Worm (Caenorhabditis elegans) whole organism, late embryonic: Measurements from ENCODE around the gene srr-10.

Source experiments
- C38D4.7 ChIP-seq: fragments of 200-800 bp; sonication (Bioruptor generic); optimal IDR thresholded peaks from 2 replicates; lab custom pipeline; 2018; ENCODE audit warnings: mild to moderate bottlenecking, missing genetic modification characterization, moderate library complexity, missing compliant biosample characterization
- K02D7.2 ChIP-seq: sonication (generic microtip); optimal IDR thresholded peaks from 2 replicates; lab custom pipeline; 2017; ENCODE audit warnings: mild to moderate bottlenecking, missing genetic modification characterization, missing compliant biosample characterization
- K09A11.1 ChIP-seq: sonication (generic microtip); optimal IDR thresholded peaks from 2 replicates; lab custom pipeline; 2017; ENCODE audit warnings: antibody characterized with exemption, mild to moderate bottlenecking, missing genetic modification characterization, missing compliant biosample characterization; ENCODE audit not compliant: insufficient read depth
- T23F11.4 ChIP-seq: fragments of 200-800 bp; sonication (Bioruptor generic); optimal IDR thresholded peaks from 2 replicates; lab custom pipeline; 2018; ENCODE audit warnings: mild to moderate bottlenecking, missing genetic modification characterization, missing compliant biosample characterization
- Y22D7AL.16 ChIP-seq: sonication (generic microtip); optimal IDR thresholded peaks from 2 replicates; lab custom pipeline; 2016; ENCODE audit warnings: missing genetic modification characterization, missing compliant biosample characterization
- ahr-1 ChIP-seq: sonication (generic microtip); optimal IDR thresholded peaks from 2 replicates; lab custom pipeline; 2016; ENCODE audit warnings: missing genetic modification characterization, missing compliant biosample characterization
- ceh-2 ChIP-seq: sonication (generic microtip); optimal IDR thresholded peaks from 2 replicates; lab custom pipeline; 2016; ENCODE audit warnings: missing genotype, missing genetic modification characterization, missing compliant biosample characterization
- ceh-30 ChIP-seq: fragments of 150-350 bp; optimal IDR thresholded peaks from 2 replicates; lab custom pipeline; 2014; ENCODE audit warnings: missing biosample characterization, missing genetic modification characterization
- ceh-31 ChIP-seq: sonication (generic microtip); optimal IDR thresholded peaks from 2 replicates; lab custom pipeline; 2016; ENCODE audit warnings: missing genetic modification characterization, missing compliant biosample characterization
- ceh-48 ChIP-seq: sonication (generic microtip); optimal IDR thresholded peaks from 2 replicates; lab custom pipeline; 2016; ENCODE audit warnings: missing genetic modification characterization, inconsistent platforms, missing compliant biosample characterization
- che-1 ChIP-seq: sonication (generic microtip); optimal IDR thresholded peaks from 2 replicates; lab custom pipeline; 2016; ENCODE audit warnings: mild to moderate bottlenecking, missing genetic modification characterization, missing compliant biosample characterization
- dmd-4 ChIP-seq: sonication (generic microtip); optimal IDR thresholded peaks from 2 replicates; lab custom pipeline; 2016; ENCODE audit warnings: borderline replicate concordance, missing genetic modification characterization, missing compliant biosample characterization
- dve-1 ChIP-seq: sonication (generic microtip); optimal IDR thresholded peaks from 2 replicates; lab custom pipeline; 2017; ENCODE audit warnings: antibody characterized with exemption, mild to moderate bottlenecking, missing genetic modification characterization, missing compliant biosample characterization
- elt-2 ChIP-seq: sonication (generic microtip); optimal IDR thresholded peaks from 2 replicates; lab custom pipeline; 2016; ENCODE audit warnings: missing genetic modification reagents, missing genetic modification characterization, missing compliant biosample characterization
- elt-4 ChIP-seq: sonication (generic microtip); optimal IDR thresholded peaks from 2 replicates; lab custom pipeline; 2016; ENCODE audit warnings: missing genetic modification characterization, missing compliant biosample characterization
- ets-4 ChIP-seq: sonication (generic microtip); optimal IDR thresholded peaks from 2 replicates; lab custom pipeline; 2016; ENCODE audit warnings: missing genetic modification characterization, missing compliant biosample characterization
- eyg-1 ChIP-seq: sonication (generic microtip); optimal IDR thresholded peaks from 2 replicates; lab custom pipeline; 2016; ENCODE audit warnings: missing genotype, missing genetic modification characterization, missing compliant biosample characterization
- fkh-6 ChIP-seq: sonication (generic microtip); optimal IDR thresholded peaks from 2 replicates; lab custom pipeline; 2016; ENCODE audit warnings: missing genetic modification characterization, missing compliant biosample characterization
- gmeb-2 ChIP-seq: sonication (generic microtip); optimal IDR thresholded peaks from 2 replicates; lab custom pipeline; 2016; ENCODE audit warnings: missing genetic modification characterization, inconsistent platforms, missing compliant biosample characterization
- hlh-15 ChIP-seq: sonication (generic microtip); optimal IDR thresholded peaks from 2 replicates; lab custom pipeline; 2016; ENCODE audit warnings: missing genetic modification characterization, missing compliant biosample characterization
- hlh-6 ChIP-seq: sonication (generic microtip); optimal IDR thresholded peaks from 2 replicates; lab custom pipeline; 2016; ENCODE audit warnings: missing genotype, missing genetic modification characterization, missing compliant biosample characterization
- hlh-8 ChIP-seq: sonication (generic microtip); optimal IDR thresholded peaks from 2 replicates; lab custom pipeline; 2016; ENCODE audit warnings: missing genotype, missing genetic modification characterization, missing compliant biosample characterization
- lin-11 ChIP-seq: fragments of 200-800 bp; sonication (Bioruptor generic); optimal IDR thresholded peaks from 2 replicates; lab custom pipeline; 2018; ENCODE audit warnings: mild to moderate bottlenecking, missing genetic modification characterization, missing compliant biosample characterization
- mec-3 ChIP-seq: sonication (generic microtip); optimal IDR thresholded peaks from 2 replicates; lab custom pipeline; 2016; ENCODE audit warnings: borderline replicate concordance, missing genetic modification characterization, missing compliant biosample characterization
- nfya-1 ChIP-seq: sonication (generic microtip); optimal IDR thresholded peaks from 2 replicates; lab custom pipeline; 2017; ENCODE audit warnings: missing genetic modification characterization, mild to moderate bottlenecking, missing compliant biosample characterization, antibody characterized with exemption, moderate library complexity
- nhr-232 ChIP-seq: sonication (generic microtip); optimal IDR thresholded peaks from 2 replicates; lab custom pipeline; 2016; ENCODE audit warnings: missing genetic modification characterization, missing compliant biosample characterization
- npax-4 ChIP-seq: sonication (generic microtip); optimal IDR thresholded peaks from 2 replicates; lab custom pipeline; 2016; ENCODE audit warnings: missing genetic modification characterization, missing compliant biosample characterization
- odd-2 ChIP-seq: sonication (generic microtip); optimal IDR thresholded peaks from 2 replicates; lab custom pipeline; 2017; ENCODE audit warnings: antibody characterized with exemption, mild to moderate bottlenecking, missing genetic modification characterization, missing compliant biosample characterization
- pag-3 ChIP-seq: sonication (generic microtip); optimal IDR thresholded peaks from 2 replicates; lab custom pipeline; 2016; ENCODE audit warnings: missing compliant biosample characterization, missing genetic modification characterization, borderline replicate concordance
- pat-9 ChIP-seq: fragments of 200-800 bp; sonication (Bioruptor generic); optimal IDR thresholded peaks from 2 replicates; lab custom pipeline; 2018; ENCODE audit warnings: mild to moderate bottlenecking, missing genetic modification characterization, moderate library complexity, missing compliant biosample characterization
- pax-1 ChIP-seq: fragments of 150-350 bp; optimal IDR thresholded peaks from 2 replicates; lab custom pipeline; 2014; ENCODE audit warnings: missing biosample characterization, missing genetic modification characterization
- pha-2 ChIP-seq: sonication (generic microtip); optimal IDR thresholded peaks from 2 replicates; lab custom pipeline; 2017; ENCODE audit warnings: mild to moderate bottlenecking, missing genetic modification characterization, missing compliant biosample characterization
- pha-4 ChIP-seq: fragments of 150-350 bp; optimal IDR thresholded peaks from 2 replicates; lab custom pipeline; 2018; ENCODE audit warnings: missing biosample characterization, missing genetic modification reagents, missing genetic modification characterization
- pqm-1 ChIP-seq: sonication (generic microtip); optimal IDR thresholded peaks from 2 replicates; lab custom pipeline; 2016; ENCODE audit warnings: missing genetic modification characterization, missing compliant biosample characterization
- pros-1 ChIP-seq: fragments of 150-350 bp; optimal IDR thresholded peaks from 2 replicates; lab custom pipeline; 2014; ENCODE audit warnings: missing biosample characterization, missing genetic modification reagents, missing genetic modification characterization
- ref-2 ChIP-seq: sonication (generic microtip); optimal IDR thresholded peaks from 2 replicates; lab custom pipeline; 2016; ENCODE audit warnings: missing genetic modification characterization, missing compliant biosample characterization
- rnt-1 ChIP-seq: sonication (generic microtip); optimal IDR thresholded peaks from 2 replicates; lab custom pipeline; 2016; ENCODE audit warnings: missing genetic modification characterization, missing compliant biosample characterization
- sdc-2 ChIP-seq: sonication (generic microtip); optimal IDR thresholded peaks from 2 replicates; lab custom pipeline; 2016; ENCODE audit warnings: missing genotype, missing genetic modification characterization, missing compliant biosample characterization
- sox-2 ChIP-seq: fragments of 200-800 bp; sonication (Bioruptor generic); IDR thresholded peaks from 2 replicates; pipeline ENCODE4 v1.3.6; 2022; ENCODE audit warnings: missing genetic modification reagents, missing genetic modification characterization, missing compliant biosample characterization
- sox-4 ChIP-seq: sonication (generic microtip); optimal IDR thresholded peaks from 2 replicates; lab custom pipeline; 2017; ENCODE audit warnings: mild to moderate bottlenecking, missing genetic modification characterization, inconsistent platforms, missing compliant biosample characterization
- syd-9 ChIP-seq: sonication (generic microtip); optimal IDR thresholded peaks from 2 replicates; lab custom pipeline; 2016; ENCODE audit warnings: mild to moderate bottlenecking, missing genetic modification characterization, moderate library complexity, missing compliant biosample characterization
- tbx-2 ChIP-seq: sonication (generic microtip); optimal IDR thresholded peaks from 2 replicates; lab custom pipeline; 2016; ENCODE audit warnings: missing genetic modification characterization, missing compliant biosample characterization
- tbx-7 ChIP-seq: sonication (generic microtip); optimal IDR thresholded peaks from 2 replicates; lab custom pipeline; 2016; ENCODE audit warnings: missing genotype, missing genetic modification characterization, missing compliant biosample characterization
- unc-3 ChIP-seq, 2 experiments: fragments of 200-800 bp in 1 of 2; sonication (Bioruptor generic) in 1 of 2; sonication (generic microtip) in 1 of 2; conservative IDR thresholded peaks in 1 of 2; optimal IDR thresholded peaks in 1 of 2; 2 replicates each; pipeline versions ENCODE4 v1.3.6 to Lab custom; 2016 to 2022; ENCODE audit warnings: missing compliant biosample characterization in 2 of 2, missing genetic modification characterization in 2 of 2, missing genetic modification reagents in 1 of 2
- unc-55 ChIP-seq: sonication (generic microtip); optimal IDR thresholded peaks from 2 replicates; lab custom pipeline; 2017; ENCODE audit warnings: missing biosample characterization, missing genetic modification reagents, missing genetic modification characterization
- zip-5 ChIP-seq: sonication (generic microtip); optimal IDR thresholded peaks from 2 replicates; lab custom pipeline; 2016; ENCODE audit warnings: missing genetic modification characterization, missing compliant biosample characterization
- ztf-16 ChIP-seq: sonication (generic microtip); optimal IDR thresholded peaks from 2 replicates; lab custom pipeline; 2017; ENCODE audit warnings: missing genetic modification characterization, missing compliant biosample characterization

The srr-10 gene

ce11 chrV:7728003-7728678 is 7.3 kb upstream of the srr-10 start (continued):
- peak; percentile 53 for TF ChIP-seq rnt-1 (tag; lab: Kevin White, UChicago)
- TF ChIP-seq pqm-1, result no peak
- no peak for TF ChIP-seq C38D4.7 (GFP tag; lab: Kevin White, UChicago)
- peak; percentile 31 for TF ChIP-seq hlh-8 (tag; lab: Kevin White, UChicago)
- no peak for TF ChIP-seq hlh-6 (tag; lab: Kevin White, UChicago)
- TF ChIP-seq ahr-1 (tag; lab: Kevin White, UChicago), result no peak
- peak; percentile 63 for TF ChIP-seq ceh-48

- TF ChIP-seq che-1, result no peak
- no peak for TF ChIP-seq nhr-232 (tag; lab: Kevin White, UChicago)
- no peak for TF ChIP-seq pag-3 (tag; lab: Kevin White, UChicago)
- TF ChIP-seq unc-3 (GFP tag; conservative IDR thresholded peaks at IDR 0.05; lab: Robert Waterston, UW), result no peak
- TF ChIP-seq unc-3 (tag; optimal IDR thresholded peaks at IDR 0.05; lab: Kevin White, UChicago), result no peak
- no peak for TF ChIP-seq sox-2 (GFP tag; lab: Robert Waterston, UW)
- TF ChIP-seq mec-3 (tag; lab: Kevin White, UChicago), result no peak
- TF ChIP-seq ets-4 (tag; lab: Kevin White, UChicago), result no peak
- no peak for TF ChIP-seq ztf-16 (tag; lab: Kevin White, UChicago)
- no peak for TF ChIP-seq C38D4.7 (GFP tag; lab: Kevin White, UChicago)
- no peak for TF ChIP-seq sox-4 (tag; lab: Kevin White, UChicago)
Observed at ce11 chrV:7728679-7729027, 6.8 kb upstream of the srr-10 start, which contains the start of gene Y97E10C.1. Gene Y97E10C.1, plus strand, starts transcription at chrV:7728879.

- TF ChIP-seq zip-5 (tag; lab: Kevin White, UChicago) (no peak), npax-4 (no peak), lin-11 (tag; lab: Kevin White, UChicago) (no peak), T23F11.4 (GFP tag; lab: Kevin White, UChicago) (peak; percentile 8), elt-4 (tag; lab: Kevin White, UChicago) (no peak), ref-2 (tag; lab: Kevin White, UChicago) (no peak), gmeb-2 (tag; lab: Kevin White, UChicago) (no peak), pros-1 (tag; lab: Kevin White, UChicago) (no peak), ets-4 (tag; lab: Kevin White, UChicago) (no peak), hlh-6 (tag; lab: Kevin White, UChicago) (no peak), eyg-1 (tag; lab: Kevin White, UChicago) (no peak), Y22D7AL.16 (tag; lab: Kevin White, UChicago) (no peak), rnt-1 (tag; lab: Kevin White, UChicago) (no peak), fkh-6 (tag; lab: Kevin White, UChicago) (no peak), ceh-2 (tag; lab: Kevin White, UChicago) (no peak), K02D7.2 (tag; lab: Kevin White, UChicago) (peak; percentile 7), K09A11.1 (no peak), pha-2 (tag; lab: Kevin White, UChicago) (no peak), elt-2 (tag; lab: Kevin White, UChicago) (peak; percentile 5), pax-1 (no peak), tbx-7 (no peak), nfya-1 (tag; lab: Kevin White, UChicago) (peak; percentile 3), pat-9 (tag; lab: Kevin White, UChicago) (no peak), ceh-31 (tag; lab: Kevin White, UChicago) (no peak), pha-4 (tag; lab: Kevin White, UChicago) (no peak), dmd-4 (tag; lab: Kevin White, UChicago) (no peak), odd-2 (tag; lab: Kevin White, UChicago) (no peak), dve-1 (tag; lab: Kevin White, UChicago) (peak; percentile 15), hlh-8 (tag; lab: Kevin White, UChicago) (no peak), hlh-15 (tag; lab: Kevin White, UChicago) (no peak), ceh-30 (no peak), syd-9 (no peak), sox-4 (tag; lab: Kevin White, UChicago) (no peak), tbx-2 (tag; lab: Kevin White, UChicago) (no peak), unc-55 (GFP tag; lab: Kevin White, UChicago) (no peak), sdc-2 (tag; lab: Kevin White, UChicago) (no peak)
Observed at ce11 chrV:7730488-7730887, 4.9 kb upstream of the srr-10 start.
